Fruit fly (Drosophila melanogaster) whole organism, embryonic: Measurements from ENCODE around the gene mRpS30.

Source experiments
- Atf3 ChIP-seq: fragments of 200-800 bp; sonication (Bioruptor generic); optimal IDR thresholded peaks from 3 replicates; lab custom pipeline; 2016; ENCODE audit warnings: missing biosample characterization, missing genetic modification characterization
- BEAF-32 ChIP-seq: fragments of 200-800 bp; sonication (Bioruptor generic); optimal IDR thresholded peaks from 3 replicates; lab custom pipeline; 2017; ENCODE audit warnings: missing biosample characterization, missing genetic modification characterization, mild to moderate bottlenecking, moderate library complexity, missing genetic modification reagents
- CG11696 ChIP-seq: fragments of 200-800 bp; sonication (Bioruptor generic); IDR thresholded peaks from 2 replicates; pipeline ENCODE4 v1.3.6; 2022; ENCODE audit warnings: missing biosample characterization, missing genetic modification characterization
- CG12155 ChIP-seq: fragments of 200-800 bp; sonication (Bioruptor generic); optimal IDR thresholded peaks from 3 replicates; lab custom pipeline; 2016; ENCODE audit warnings: missing biosample characterization, missing genetic modification characterization
- CG1233 ChIP-seq: fragments of 200-800 bp; sonication (Bioruptor generic); optimal IDR thresholded peaks from 4 replicates; lab custom pipeline; 2018; ENCODE audit warnings: missing biosample characterization, mild to moderate bottlenecking, missing genetic modification characterization
- CG12744 ChIP-seq: fragments of 200-800 bp; sonication (Bioruptor generic); optimal IDR thresholded peaks from 2 replicates; lab custom pipeline; 2016; ENCODE audit warnings: missing biosample characterization, missing genetic modification characterization
- CG13287 ChIP-seq: fragments of 200-800 bp; sonication (Bioruptor generic); IDR thresholded peaks from 2 replicates; pipeline ENCODE4 v1.3.6; 2022; ENCODE audit warnings: missing biosample characterization, missing genetic modification characterization; ENCODE audit not compliant: partially characterized antibody
- CG13424 ChIP-seq: fragments of 200-800 bp; sonication (Bioruptor generic); optimal IDR thresholded peaks from 2 replicates; lab custom pipeline; 2019; ENCODE audit warnings: missing biosample characterization, mild to moderate bottlenecking, missing genetic modification characterization, moderate library complexity
- CG14710 ChIP-seq: fragments of 200-800 bp; sonication (Bioruptor generic); optimal IDR thresholded peaks from 3 replicates; lab custom pipeline; 2019; ENCODE audit warnings: missing biosample characterization, mild to moderate bottlenecking, missing genetic modification characterization, moderate library complexity
- CG1529 ChIP-seq: fragments of 200-800 bp; sonication (Bioruptor generic); optimal IDR thresholded peaks from 3 replicates; lab custom pipeline; 2018; ENCODE audit warnings: missing biosample characterization, missing genetic modification characterization
- CG17186 ChIP-seq: fragments of 200-800 bp; sonication (Bioruptor generic); optimal IDR thresholded peaks from 3 replicates; lab custom pipeline; 2017; ENCODE audit warnings: missing biosample characterization, missing genetic modification reagents, missing genetic modification characterization
- CG2875 ChIP-seq: fragments of 200-800 bp; sonication (Bioruptor generic); optimal IDR thresholded peaks from 2 replicates; lab custom pipeline; 2017; ENCODE audit warnings: missing biosample characterization, mild to moderate bottlenecking, missing genetic modification characterization, missing genetic modification reagents
- CG30403 ChIP-seq: fragments of 200-800 bp; sonication (Bioruptor generic); optimal IDR thresholded peaks from 3 replicates; lab custom pipeline; 2016; ENCODE audit warnings: missing biosample characterization, missing genetic modification characterization
- CG3847 ChIP-seq: fragments of 200-800 bp; sonication (Bioruptor generic); IDR thresholded peaks from 2 replicates; pipeline ENCODE4 v1.3.6; 2022; ENCODE audit warnings: missing biosample characterization, missing genetic modification characterization
- CG8290 ChIP-seq, 3 experiments: fragments of 200-800 bp; sonication (Bioruptor generic); optimal IDR thresholded peaks; 2 replicates each; lab custom pipeline; 2016 to 2019; ENCODE audit warnings: missing biosample characterization in 3 of 3, missing genetic modification characterization in 3 of 3, mild to moderate bottlenecking in 2 of 3, moderate library complexity in 1 of 3
- CG8924 ChIP-seq: fragments of 200-800 bp; optimal IDR thresholded peaks from 3 replicates; lab custom pipeline; 2019; ENCODE audit warnings: missing biosample characterization, mild to moderate bottlenecking, missing genetic modification characterization, moderate library complexity
- CG9609 ChIP-seq: fragments of 200-800 bp; sonication (Bioruptor generic); optimal IDR thresholded peaks from 3 replicates; lab custom pipeline; 2016; ENCODE audit warnings: missing biosample characterization, missing genetic modification characterization
- D19B ChIP-seq: fragments of 200-800 bp; sonication (Bioruptor generic); optimal IDR thresholded peaks from 2 replicates; lab custom pipeline; 2017; ENCODE audit warnings: missing biosample characterization, mild to moderate bottlenecking, missing genetic modification characterization
- Fer2 ChIP-seq: fragments of 200-800 bp; sonication (Bioruptor generic); optimal IDR thresholded peaks from 2 replicates; lab custom pipeline; 2018; ENCODE audit warnings: missing biosample characterization, mild to moderate bottlenecking, missing genetic modification characterization, moderate library complexity
- HHEX ChIP-seq: fragments of 200-800 bp; sonication (Bioruptor generic); optimal IDR thresholded peaks from 3 replicates; lab custom pipeline; 2017; ENCODE audit warnings: missing biosample characterization, mild to moderate bottlenecking, missing genetic modification characterization, missing genetic modification reagents
- Hmx ChIP-seq: fragments of 200-800 bp; sonication (Bioruptor generic); optimal IDR thresholded peaks from 2 replicates; lab custom pipeline; 2016; ENCODE audit warnings: missing biosample characterization, missing genetic modification characterization
- Hr51 ChIP-seq, 2 experiments: fragments of 200-800 bp; sonication (Bioruptor generic); optimal IDR thresholded peaks; 2 replicates in 1 of 2; 3 replicates in 1 of 2; lab custom pipeline; 2016 to 2018; ENCODE audit warnings: missing biosample characterization in 2 of 2, missing genetic modification characterization in 2 of 2, mild to moderate bottlenecking in 1 of 2, moderate library complexity in 1 of 2
- Lhr ChIP-seq: fragments of 200-800 bp; sonication (Bioruptor generic); optimal IDR thresholded peaks from 3 replicates; lab custom pipeline; 2017; ENCODE audit warnings: mild to moderate bottlenecking, missing biosample characterization, missing genetic modification reagents, missing genetic modification characterization
- MESR4 ChIP-seq: fragments of 200-800 bp; sonication (Bioruptor generic); optimal IDR thresholded peaks from 2 replicates; lab custom pipeline; 2018; ENCODE audit warnings: missing biosample characterization, mild to moderate bottlenecking, missing genetic modification characterization, moderate library complexity
- Oaz ChIP-seq: fragments of 200-800 bp; sonication (Bioruptor generic); IDR thresholded peaks from 2 replicates; pipeline ENCODE4 v1.3.6; 2022; ENCODE audit warnings: missing biosample characterization, missing genetic modification characterization
- Sin3A ChIP-seq: fragments of >200 bp; optimal IDR thresholded peaks from 2 replicates; lab custom pipeline; 2018
- ab ChIP-seq: fragments of 200-800 bp; sonication (Bioruptor generic); optimal IDR thresholded peaks from 2 replicates; lab custom pipeline; 2016; ENCODE audit warnings: missing biosample characterization, missing genetic modification characterization
- ato ChIP-seq: fragments of 200-800 bp; sonication (Bioruptor generic); IDR thresholded peaks from 2 replicates; pipeline ENCODE4 v1.3.6; 2022; ENCODE audit warnings: missing biosample characterization, missing genetic modification characterization; ENCODE audit not compliant: partially characterized antibody
- chinmo ChIP-seq: fragments of 200-800 bp; sonication (Bioruptor generic); IDR thresholded peaks from 4 replicates; pipeline ENCODE4 v1.3.6; 2022; ENCODE audit warnings: missing biosample characterization, missing genetic modification characterization; ENCODE audit not compliant: partially characterized antibody
- da ChIP-seq: fragments of 200-800 bp; sonication (Bioruptor generic); optimal IDR thresholded peaks from 2 replicates; lab custom pipeline; 2016; ENCODE audit warnings: missing biosample characterization, missing genetic modification characterization
- dati ChIP-seq: fragments of 200-800 bp; sonication (Bioruptor generic); IDR thresholded peaks from 2 replicates; pipeline ENCODE4 v1.3.6; 2022; ENCODE audit warnings: missing biosample characterization, missing genetic modification characterization
- emc ChIP-seq: fragments of 200-800 bp; sonication (Bioruptor generic); optimal IDR thresholded peaks from 2 replicates; lab custom pipeline; 2016; ENCODE audit warnings: missing biosample characterization, missing genetic modification characterization
- en ChIP-seq: fragments of 200-800 bp; sonication (Bioruptor generic); optimal IDR thresholded peaks from 2 replicates; lab custom pipeline; 2016; ENCODE audit warnings: missing biosample characterization, missing genetic modification characterization
- hb ChIP-seq: fragments of 200-800 bp; sonication (Bioruptor generic); IDR thresholded peaks from 3 replicates; pipeline ENCODE4 v1.3.6; 2022; ENCODE audit warnings: missing biosample characterization, missing genetic modification characterization; ENCODE audit not compliant: partially characterized antibody
- insv ChIP-seq, 2 experiments: fragments of 200-800 bp; sonication (Bioruptor generic); optimal IDR thresholded peaks; 3 replicates each; lab custom pipeline; 2016 to 2018; ENCODE audit warnings: missing biosample characterization in 2 of 2, missing genetic modification characterization in 2 of 2
- kah ChIP-seq: fragments of 200-800 bp; sonication (Bioruptor generic); optimal IDR thresholded peaks from 2 replicates; lab custom pipeline; 2018; ENCODE audit warnings: missing biosample characterization, mild to moderate bottlenecking, missing genetic modification characterization
- knrl ChIP-seq: fragments of 200-800 bp; sonication (Bioruptor generic); IDR thresholded peaks from 3 replicates; pipeline ENCODE4 v1.3.6; 2022; ENCODE audit warnings: missing biosample characterization, missing genetic modification characterization; ENCODE audit not compliant: partially characterized antibody
- mld ChIP-seq: fragments of 200-800 bp; sonication (Bioruptor generic); IDR thresholded peaks from 3 replicates; pipeline ENCODE4 v1.3.6; 2022; ENCODE audit warnings: missing biosample characterization, missing genetic modification characterization; ENCODE audit not compliant: partially characterized antibody
- pan ChIP-seq, 4 experiments: fragments of >200 bp in 3 of 4; fragments of 200-800 bp in 1 of 4; sonication (Bioruptor generic) in 1 of 4; optimal IDR thresholded peaks in 3 of 4; IDR thresholded peaks in 1 of 4; 2 replicates each; pipeline versions ENCODE4 v1.3.6 to Lab custom; 2017 to 2022; ENCODE audit warnings: missing biosample characterization in 2 of 4, missing genetic modification characterization in 2 of 4, mixed read lengths in 1 of 4
- pfk ChIP-seq: fragments of 200-800 bp; sonication (Bioruptor generic); optimal IDR thresholded peaks from 2 replicates; lab custom pipeline; 2018; ENCODE audit warnings: missing biosample characterization, mild to moderate bottlenecking, missing genetic modification characterization, moderate library complexity
- pho ChIP-seq: fragments of 200-800 bp; sonication (Bioruptor generic); optimal IDR thresholded peaks from 2 replicates; lab custom pipeline; 2016; ENCODE audit warnings: missing biosample characterization, missing genetic modification characterization
- pzg ChIP-seq: fragments of 200-800 bp; sonication (Bioruptor generic); optimal IDR thresholded peaks from 3 replicates; lab custom pipeline; 2018; ENCODE audit warnings: missing biosample characterization, mild to moderate bottlenecking, missing genetic modification characterization, moderate library complexity
- sisA ChIP-seq: fragments of 200-800 bp; sonication (Bioruptor generic); IDR thresholded peaks from 2 replicates; pipeline ENCODE4 v1.3.6; 2022; ENCODE audit warnings: missing biosample characterization, missing genetic modification characterization
- ssp ChIP-seq: fragments of 200-800 bp; sonication (Bioruptor generic); IDR thresholded peaks from 2 replicates; pipeline ENCODE4 v1.3.6; 2022; ENCODE audit warnings: missing biosample characterization, missing genetic modification characterization
- toy ChIP-seq: fragments of 200-800 bp; sonication (Bioruptor generic); IDR thresholded peaks from 2 replicates; pipeline ENCODE4 v1.3.6; 2022; ENCODE audit warnings: missing biosample characterization, missing genetic modification characterization
- trh ChIP-seq: fragments of 200-800 bp; sonication (Bioruptor generic); optimal IDR thresholded peaks from 2 replicates; lab custom pipeline; 2016; ENCODE audit warnings: missing biosample characterization, missing genetic modification characterization
- vnd ChIP-seq: fragments of 200-800 bp; sonication (Bioruptor generic); IDR thresholded peaks from 3 replicates; pipeline ENCODE4 v1.3.6; 2022; ENCODE audit warnings: missing biosample characterization, missing genetic modification characterization; ENCODE audit not compliant: partially characterized antibody
- vvl ChIP-seq: fragments of 200-800 bp; sonication (Bioruptor generic); IDR thresholded peaks from 2 replicates; pipeline ENCODE4 v1.3.6; 2022; ENCODE audit warnings: missing biosample characterization, missing genetic modification characterization
- zen2 ChIP-seq: fragments of 200-800 bp; sonication (Bioruptor generic); IDR thresholded peaks from 3 replicates; pipeline ENCODE4 v1.3.6; 2022; ENCODE audit warnings: missing biosample characterization, missing genetic modification characterization; ENCODE audit not compliant: partially characterized antibody

Gene mRpS30

DNA sequence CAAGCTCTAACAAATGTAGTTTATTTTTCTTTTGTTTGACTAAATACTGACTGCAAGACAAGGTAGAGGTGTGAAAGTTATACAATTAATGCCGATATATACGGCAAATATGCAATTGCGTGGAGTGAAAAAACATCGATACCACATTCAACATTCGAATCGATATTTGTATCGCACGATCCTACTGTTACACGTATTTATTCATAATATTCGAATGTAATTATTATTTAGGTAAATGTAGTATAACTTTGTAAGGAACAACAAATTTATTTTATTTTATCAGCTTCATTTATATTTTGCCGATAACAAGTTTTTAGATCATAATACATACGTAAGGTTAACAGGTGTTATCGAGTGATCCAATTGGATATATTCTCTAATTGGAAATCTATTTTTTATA lies 49.5 kb downstream of the mRpS30 start, which contains the start of gene Chc:
TSS of gene Chc (minus strand) at position 98 of the 400 bp plus-strand sequence.
- TF ChIP-seq CG13424 (tag; lab: Kevin White, UChicago) (no peak), pho (GFP tag; lab: Kevin White, UChicago) (no peak), knrl (peak; percentile 96), CG3847 (GFP tag; lab: Robert Waterston, UW) (no peak), Atf3 (GFP tag; lab: Kevin White, UChicago) (no peak), HHEX (GFP tag; lab: Kevin White, UChicago) (no peak), CG30403 (GFP tag; lab: Kevin White, UChicago) (no peak), trh (GFP tag; lab: Kevin White, UChicago) (no peak), mld (GFP tag; lab: Robert Waterston, UW) (peak; percentile 95), toy (no peak), CG14710 (tag; lab: Kevin White, UChicago) (peak; percentile 54), da (GFP tag; lab: Kevin White, UChicago) (no peak), ato (GFP tag; lab: Robert Waterston, UW) (peak; percentile 96), Fer2 (tag; lab: Kevin White, UChicago) (no peak), CG1529 (GFP tag; lab: Kevin White, UChicago) (no peak), kah (peak; percentile 33), chinmo (GFP tag; lab: Robert Waterston, UW) (peak; percentile 98), CG2875 (GFP tag; lab: Kevin White, UChicago) (no peak), CG17186 (GFP tag; lab: Kevin White, UChicago) (peak; percentile 32), insv (GFP tag; optimal IDR thresholded peaks at IDR 0.05; lab: Kevin White, UChicago) (peak; percentile 72 to 97), zen2 (GFP tag; lab: Robert Waterston, UW) (peak; percentile 95), en (GFP tag; lab: Kevin White, UChicago) (no peak), emc (no peak), Sin3A (lab: Kevin White, UChicago) (no peak), pan (optimal IDR thresholded peaks at IDR 0.05; lab: Kevin White, UChicago) (no peak), pan (GFP tag; optimal IDR thresholded peaks at IDR 0.05 in 1 of 2, IDR thresholded peaks at IDR 0.05 in 1 of 2) (no peak), CG1233 (GFP tag; lab: Kevin White, UChicago) (no peak), pzg (GFP tag; lab: Kevin White, UChicago) (peak; percentile 78), BEAF-32 (peak; percentile 94), CG12155 (GFP tag; lab: Kevin White, UChicago) (no peak), MESR4 (GFP tag; lab: Kevin White, UChicago) (peak; percentile 7), ab (GFP tag; lab: Kevin White, UChicago) (no peak), CG9609 (no peak), Hmx (no peak), Lhr (no peak), vvl (GFP tag; lab: Robert Waterston, UW) (0 out of 2 replicates have a peak, but pooled peaks have one; percentile 31), D19B (GFP tag; lab: Kevin White, UChicago) (no peak), Oaz (GFP tag; lab: Robert Waterston, UW) (no peak), CG13287 (GFP tag; lab: Robert Waterston, UW) (peak; percentile 96), ssp (peak; percentile 36; the same call in 1 of the 2 replicates), CG8290 (GFP tag; optimal IDR thresholded peaks at IDR 0.05; lab: Kevin White, UChicago) (peak; percentile 68), CG8290 (tag; optimal IDR thresholded peaks at IDR 0.05; lab: Kevin White, UChicago) (peak in 1 of 2 experiments; percentile 40), CG8924 (peak; percentile 29), hb (GFP tag; lab: Robert Waterston, UW) (peak; percentile 96), vnd (GFP tag; lab: Robert Waterston, UW) (peak; percentile 96), Hr51 (GFP tag; optimal IDR thresholded peaks at IDR 0.05; lab: Kevin White, UChicago) (no peak), CG11696 (no peak), dati (no peak), sisA (no peak), pfk (GFP tag; lab: Kevin White, UChicago) (no peak), CG12744 (GFP tag; lab: Kevin White, UChicago) (no peak)
